Worm (Caenorhabditis elegans) whole organism, late embryonic: ENCODE data around the gene egl-6.

Source experiments
- ceh-18 ChIP-seq: sonication (generic microtip); optimal IDR thresholded peaks from 2 replicates; lab custom pipeline; 2016; ENCODE audit warnings: missing genetic modification characterization, missing compliant biosample characterization
- ceh-34 ChIP-seq: sonication (generic microtip); optimal IDR thresholded peaks from 2 replicates; lab custom pipeline; 2016; ENCODE audit warnings: mild to moderate bottlenecking, missing genetic modification characterization, missing compliant biosample characterization
- dmd-4 ChIP-seq: sonication (generic microtip); optimal IDR thresholded peaks from 2 replicates; lab custom pipeline; 2016; ENCODE audit warnings: borderline replicate concordance, missing genetic modification characterization, missing compliant biosample characterization
- pqm-1 ChIP-seq: sonication (generic microtip); optimal IDR thresholded peaks from 2 replicates; lab custom pipeline; 2016; ENCODE audit warnings: missing genetic modification characterization, missing compliant biosample characterization
- rnt-1 ChIP-seq: sonication (generic microtip); optimal IDR thresholded peaks from 2 replicates; lab custom pipeline; 2016; ENCODE audit warnings: missing genetic modification characterization, missing compliant biosample characterization
- tbx-2 ChIP-seq: sonication (generic microtip); optimal IDR thresholded peaks from 2 replicates; lab custom pipeline; 2016; ENCODE audit warnings: missing genetic modification characterization, missing compliant biosample characterization
- unc-3 ChIP-seq, 2 experiments: fragments of 200-800 bp in 1 of 2; sonication (Bioruptor generic) in 1 of 2; sonication (generic microtip) in 1 of 2; conservative IDR thresholded peaks in 1 of 2; optimal IDR thresholded peaks in 1 of 2; 2 replicates each; pipeline versions ENCODE4 v1.3.6 to Lab custom; 2016 to 2022; ENCODE audit warnings: missing compliant biosample characterization in 2 of 2, missing genetic modification characterization in 2 of 2, missing genetic modification reagents in 1 of 2
- ztf-16 ChIP-seq: sonication (generic microtip); optimal IDR thresholded peaks from 2 replicates; lab custom pipeline; 2017; ENCODE audit warnings: missing genetic modification characterization, missing compliant biosample characterization

- no peak for TF ChIP-seq ceh-18 (tag; lab: Kevin White, UChicago)
- TF ChIP-seq tbx-2 (tag; lab: Kevin White, UChicago), result no peak
- TF ChIP-seq rnt-1 (tag; lab: Kevin White, UChicago), result no peak
- TF ChIP-seq ceh-34 (tag; lab: Kevin White, UChicago), result no peak
- TF ChIP-seq dmd-4 (tag; lab: Kevin White, UChicago), result no peak
- TF ChIP-seq unc-3 (GFP tag; conservative IDR thresholded peaks at IDR 0.05; lab: Robert Waterston, UW), result no peak
- TF ChIP-seq unc-3 (tag; optimal IDR thresholded peaks at IDR 0.05; lab: Kevin White, UChicago), result no peak
- no peak for TF ChIP-seq pqm-1 (tag; lab: Kevin White, UChicago)
- no peak for TF ChIP-seq ztf-16
These were observed 27.9 kb downstream of the egl-6 start, which contains the start of gene R07E4.1 for ce11 chrX:5958815-5959214.
